Fruit fly (Drosophila melanogaster) whole organism: ENCODE measurements around the gene CG10486.

Source experiments
- CG8478 ChIP-seq: fragments of >200 bp; optimal IDR thresholded peaks from 2 replicates; lab custom pipeline; 2018; ENCODE audit warnings: inconsistent platforms
- Dll ChIP-seq: fragments of >200 bp; optimal IDR thresholded peaks from 2 replicates; lab custom pipeline; 2017
- pan ChIP-seq: fragments of >200 bp; optimal IDR thresholded peaks from 2 replicates; lab custom pipeline; 2017
- psq ChIP-seq: fragments of >200 bp; optimal IDR thresholded peaks from 2 replicates; lab custom pipeline; 2017
- usp ChIP-seq: fragments of >200 bp; optimal IDR thresholded peaks from 2 replicates; lab custom pipeline; 2017; ENCODE audit warnings: missing biosample characterization, missing genetic modification characterization, mixed read lengths

dm6 chr3L:5862994-5863393 lies 43.5 kb downstream of the CG10486 start:
- TF ChIP-seq Dll (lab: Kevin White, UChicago), result no peak
- no peak for TF ChIP-seq CG8478 (lab: Kevin White, UChicago)
- no peak for TF ChIP-seq psq (lab: Kevin White, UChicago)
- no peak for TF ChIP-seq usp (GFP tag; lab: Kevin White, UChicago)
- TF ChIP-seq pan (lab: Kevin White, UChicago), result no peak
